Fruit fly (Drosophila melanogaster): ENCODE data around the gene Tsp66E.

Gene Tsp66E

DNA sequence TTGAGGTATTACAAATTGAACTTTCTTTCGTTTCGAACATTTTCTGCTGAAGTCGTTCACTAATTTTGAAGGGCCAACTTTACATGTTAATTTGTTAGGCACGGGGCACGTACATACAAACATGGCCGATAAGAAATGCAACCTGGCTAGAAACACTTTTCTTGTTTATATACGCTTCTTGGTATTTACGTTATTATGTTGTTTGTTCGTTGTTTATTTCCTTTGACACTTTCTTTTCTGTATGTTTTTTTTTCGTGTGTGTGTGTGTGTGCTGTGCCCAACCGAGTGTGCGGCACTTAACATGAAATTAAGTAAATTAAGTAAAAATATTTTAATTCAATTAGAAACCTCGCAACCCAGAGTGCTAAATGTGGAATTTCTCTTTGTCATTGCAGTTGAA, 13.4 kb downstream of the Tsp66E start (continued):
- peak; percentile 78 for TF ChIP-seq fd64A (GFP tag; optimal IDR thresholded peaks at IDR 0.05)
- peak; percentile 17 for TF ChIP-seq CG2116 (GFP tag; optimal IDR thresholded peaks at IDR 0.05)
- 0 out of 3 replicates have a peak, but pooled peaks have one; percentile 13 for TF ChIP-seq Optix (GFP tag; IDR thresholded peaks at IDR 0.05)
- peak; percentile 82 for TF ChIP-seq otp (GFP tag; IDR thresholded peaks at IDR 0.05)
- TF ChIP-seq CG5245 (GFP tag; optimal IDR thresholded peaks at IDR 0.05): no peak
- TF ChIP-seq HLH54F (GFP tag; optimal IDR thresholded peaks at IDR 0.05): no peak
- TF ChIP-seq CG4730 (GFP tag; IDR thresholded peaks at IDR 0.05): no peak
- TF ChIP-seq pnt (GFP tag; optimal IDR thresholded peaks at IDR 0.05): no peak
- no peak for TF ChIP-seq CG13624 (GFP tag; optimal IDR thresholded peaks at IDR 0.05)
- TF ChIP-seq az2 (GFP tag; optimal IDR thresholded peaks at IDR 0.05): no peak
- TF ChIP-seq pita (GFP tag; optimal IDR thresholded peaks at IDR 0.05): no peak
- no peak for TF ChIP-seq Dll (GFP tag; IDR thresholded peaks at IDR 0.05; ENCODE audit: partially characterized antibody)
- no peak for TF ChIP-seq esg (GFP tag; conservative IDR thresholded peaks at IDR 0.05)
- TF ChIP-seq dan (GFP tag; IDR thresholded peaks at IDR 0.05): no peak
- no peak for TF ChIP-seq CG16813 (GFP tag; IDR thresholded peaks at IDR 0.05; ENCODE audit: partially characterized antibody)
- TF ChIP-seq CG15073 (GFP tag; optimal IDR thresholded peaks at IDR 0.05): no peak
- TF ChIP-seq Dbx (GFP tag; IDR thresholded peaks at IDR 0.05): no peak
- no peak for TF ChIP-seq dm (GFP tag; optimal IDR thresholded peaks at IDR 0.05)
- peak; percentile 75 for TF ChIP-seq CG17359 (tag; optimal IDR thresholded peaks at IDR 0.05)
- TF ChIP-seq HLHmδ (GFP tag; optimal IDR thresholded peaks at IDR 0.05): no peak
- TF ChIP-seq B-H2 (GFP tag; optimal IDR thresholded peaks at IDR 0.05): no peak
- TF ChIP-seq CG7928 (GFP tag; optimal IDR thresholded peaks at IDR 0.05): no peak
- no peak for TF ChIP-seq toy (GFP tag; IDR thresholded peaks at IDR 0.05)
- no peak for TF ChIP-seq cwo (GFP tag; optimal IDR thresholded peaks at IDR 0.05)
- no peak for TF ChIP-seq org-1 (GFP tag; optimal IDR thresholded peaks at IDR 0.05)
- TF ChIP-seq emc (GFP tag; optimal IDR thresholded peaks at IDR 0.05): no peak
- peak; percentile 33 for TF ChIP-seq CG15696 (tag; optimal IDR thresholded peaks at IDR 0.05)
- no peak for TF ChIP-seq Atf6 (GFP tag; IDR thresholded peaks at IDR 0.05)
- no peak for TF ChIP-seq Antp (GFP tag; optimal IDR thresholded peaks at IDR 0.05)
- no peak for TF ChIP-seq Nf-YA (GFP tag; IDR thresholded peaks at IDR 0.05)
- 0 out of 2 replicates have a peak, but pooled peaks have one; percentile 16 for TF ChIP-seq ttk (GFP tag; IDR thresholded peaks at IDR 0.05)
- TF ChIP-seq slbo (GFP tag; IDR thresholded peaks at IDR 0.05): no peak
- no peak for TF ChIP-seq pfk (GFP tag; optimal IDR thresholded peaks at IDR 0.05)
- peak; percentile 63 for TF ChIP-seq CG1529 (GFP tag; optimal IDR thresholded peaks at IDR 0.05)
- TF ChIP-seq zen (tag; optimal IDR thresholded peaks at IDR 0.05): no peak
- peak; percentile 53 for TF ChIP-seq CG10209 (GFP tag; optimal IDR thresholded peaks at IDR 0.05)
- peak; percentile 23 for TF ChIP-seq dmrt11E (tag; optimal IDR thresholded peaks at IDR 0.05)
- no peak for TF ChIP-seq Lpt (GFP tag; optimal IDR thresholded peaks at IDR 0.05)
- no peak for TF ChIP-seq Oli (tag; optimal IDR thresholded peaks at IDR 0.05)
- no peak for TF ChIP-seq lilli (GFP tag; optimal IDR thresholded peaks at IDR 0.05)
- no peak for TF ChIP-seq CG31224 (GFP tag; IDR thresholded peaks at IDR 0.05)
- TF ChIP-seq CG12391 (tag; optimal IDR thresholded peaks at IDR 0.05): no peak
- no peak for TF ChIP-seq NFAT (GFP tag; IDR thresholded peaks at IDR 0.05)
- TF ChIP-seq sens (GFP tag): peak; percentile 85
- TF ChIP-seq chn (GFP tag; optimal IDR thresholded peaks at IDR 0.05): no peak
- TF ChIP-seq CG4328 (GFP tag; optimal IDR thresholded peaks at IDR 0.05): peak; percentile 28
- TF ChIP-seq stwl (tag; optimal IDR thresholded peaks at IDR 0.05): no peak
- TF ChIP-seq Lhr (GFP tag; optimal IDR thresholded peaks at IDR 0.05): peak; percentile 57
- TF ChIP-seq CG2199 (GFP tag; IDR thresholded peaks at IDR 0.05): no peak
- peak; percentile 35 for TF ChIP-seq Mes4 (GFP tag; optimal IDR thresholded peaks at IDR 0.05)
- no peak for TF ChIP-seq CG10267 (tag; optimal IDR thresholded peaks at IDR 0.05)
- no peak for TF ChIP-seq mirr (GFP tag; optimal IDR thresholded peaks at IDR 0.05)
